Fruit fly (Drosophila melanogaster) ovary, adult (tissue): ENCODE results near the gene sima.

Source experiments
- CG17801 ChIP-seq: fragments of 200-800 bp; optimal IDR thresholded peaks from 2 replicates; lab custom pipeline; 2019; ENCODE audit warnings: missing biosample characterization, mild to moderate bottlenecking, missing genetic modification characterization, moderate library complexity; ENCODE audit not compliant: partially characterized antibody

sima gene

dm6 chr3R:30058057-30058868 is at the start of gene sima:
Gene sima, plus strand, starts transcription at chr3R:30058311.
- peak; percentile 12 for TF ChIP-seq CG17801 (GFP tag; lab: Kevin White, UChicago)

- TF ChIP-seq CG17801 (GFP tag; lab: Kevin White, UChicago), result no peak
Observed at dm6 chr3R:30009173-30009572, 48.9 kb upstream of the sima start, which contains the start of gene CG7912. Gene CG7912, minus strand, starts transcription at chr3R:30009189.

dm6 chr3R:30012602-30013489 is 45.3 kb upstream of the sima start:
- TF ChIP-seq CG17801 (GFP tag; lab: Kevin White, UChicago), result no peak

dm6 chr3R:30013909-30014308 is 44.2 kb upstream of the sima start:
- TF ChIP-seq CG17801 (GFP tag; lab: Kevin White, UChicago), result no peak

dm6 chr3R:30014480-30014879 is 43.6 kb upstream of the sima start:
- no peak for TF ChIP-seq CG17801 (GFP tag; lab: Kevin White, UChicago)

- TF ChIP-seq CG17801 (GFP tag; lab: Kevin White, UChicago), result peak; percentile 60
Observed at dm6 chr3R:30014977-30015514, 43.1 kb upstream of the sima start, which contains the start of gene CG7920. Gene CG7920, minus strand, starts transcription at chr3R:30015284.

dm6 chr3R:30021009-30021408 is 37.1 kb upstream of the sima start:
- TF ChIP-seq CG17801 (GFP tag; lab: Kevin White, UChicago), result no peak

- TF ChIP-seq CG17801 (GFP tag; lab: Kevin White, UChicago), result peak; percentile 36
Observed at dm6 chr3R:30021559-30022451, 36.3 kb upstream of the sima start, which contains the start of gene Mgat2. Gene Mgat2, minus strand, starts transcription at chr3R:30022221.

- no peak for TF ChIP-seq CG17801 (GFP tag; lab: Kevin White, UChicago)
Observed at dm6 chr3R:30022452-30023028, 35.6 kb upstream of the sima start, which contains the start of the genes RpS28a and Axn. Gene RpS28a, minus strand, starts transcription at chr3R:30022648. Gene Axn, plus strand, starts transcription at chr3R:30022842.

dm6 chr3R:30023445-30023844 is 34.7 kb upstream of the sima start:
- TF ChIP-seq CG17801 (GFP tag; lab: Kevin White, UChicago), result no peak

- no peak for TF ChIP-seq CG17801 (GFP tag; lab: Kevin White, UChicago)
Observed at dm6 chr3R:30030061-30030460, 28.1 kb upstream of the sima start.

- TF ChIP-seq CG17801 (GFP tag; lab: Kevin White, UChicago), result no peak
Observed at dm6 chr3R:30032281-30032680, 25.8 kb upstream of the sima start.

- TF ChIP-seq CG17801 (GFP tag; lab: Kevin White, UChicago), result no peak
Observed at dm6 chr3R:30036609-30037008, 21.5 kb upstream of the sima start, which contains the start of gene ZIPIC. Gene ZIPIC, minus strand, starts transcription at chr3R:30036870.
